Fruit fly (Drosophila melanogaster) whole organism, embryonic: ENCODE measurements around the gene Gale.

ENCODE experiments used
- Adf1 ChIP-seq: fragments of 200-800 bp; sonication (Bioruptor generic); IDR thresholded peaks from 2 replicates; pipeline ENCODE4 v1.3.6; 2022; ENCODE audit warnings: missing biosample characterization, missing genetic modification characterization
- B-H2 ChIP-seq: fragments of 200-800 bp; sonication (Bioruptor generic); optimal IDR thresholded peaks from 2 replicates; lab custom pipeline; 2018; ENCODE audit warnings: missing biosample characterization, mild to moderate bottlenecking, missing genetic modification characterization
- Bteb2 ChIP-seq: fragments of 200-800 bp; sonication (Bioruptor generic); optimal IDR thresholded peaks from 2 replicates; lab custom pipeline; 2016; ENCODE audit warnings: missing biosample characterization, missing genetic modification characterization
- CG1024 ChIP-seq: fragments of 200-800 bp; sonication (Bioruptor generic); IDR thresholded peaks from 2 replicates; pipeline ENCODE4 v1.3.6; 2022; ENCODE audit warnings: missing biosample characterization, missing genetic modification characterization
- CG10267 ChIP-seq: fragments of 200-800 bp; sonication (Bioruptor generic); optimal IDR thresholded peaks from 2 replicates; lab custom pipeline; 2018; ENCODE audit warnings: missing biosample characterization, mild to moderate bottlenecking, missing genetic modification characterization, moderate library complexity
- CG10431 ChIP-seq: fragments of 200-800 bp; sonication (Bioruptor generic); optimal IDR thresholded peaks from 3 replicates; lab custom pipeline; 2018; ENCODE audit warnings: missing biosample characterization, mild to moderate bottlenecking, missing genetic modification characterization
- CG10959 ChIP-seq: fragments of 200-800 bp; sonication (Bioruptor generic); IDR thresholded peaks from 2 replicates; pipeline ENCODE4 v1.3.6; 2022; ENCODE audit warnings: missing biosample characterization, missing genetic modification characterization
- CG12236 ChIP-seq: fragments of 200-800 bp; sonication (Bioruptor generic); optimal IDR thresholded peaks from 2 replicates; lab custom pipeline; 2016; ENCODE audit warnings: missing biosample characterization, missing genetic modification characterization
- CG12769 ChIP-seq: fragments of 200-800 bp; sonication (Bioruptor generic); optimal IDR thresholded peaks from 2 replicates; lab custom pipeline; 2019; ENCODE audit warnings: missing biosample characterization, mild to moderate bottlenecking, missing genetic modification characterization, moderate library complexity
- CG13296 ChIP-seq: fragments of 200-800 bp; sonication (Bioruptor generic); optimal IDR thresholded peaks from 3 replicates; lab custom pipeline; 2018; ENCODE audit warnings: missing biosample characterization, mild to moderate bottlenecking, missing genetic modification characterization
- CG13775 ChIP-seq: fragments of 200-800 bp; sonication (Bioruptor generic); optimal IDR thresholded peaks from 3 replicates; lab custom pipeline; 2017; ENCODE audit warnings: missing biosample characterization, mild to moderate bottlenecking, missing genetic modification characterization
- CG14710 ChIP-seq: fragments of 200-800 bp; sonication (Bioruptor generic); optimal IDR thresholded peaks from 3 replicates; lab custom pipeline; 2019; ENCODE audit warnings: missing biosample characterization, mild to moderate bottlenecking, missing genetic modification characterization, moderate library complexity
- CG16815 ChIP-seq: fragments of 200-800 bp; sonication (Bioruptor generic); optimal IDR thresholded peaks from 3 replicates; lab custom pipeline; 2017; ENCODE audit warnings: missing biosample characterization, mild to moderate bottlenecking, missing genetic modification characterization
- CG17328 ChIP-seq: fragments of 200-800 bp; sonication (Bioruptor generic); IDR thresholded peaks from 2 replicates; pipeline ENCODE4 v1.3.6; 2022; ENCODE audit warnings: missing biosample characterization, missing genetic modification characterization
- CG1792 ChIP-seq: fragments of 200-800 bp; sonication (Bioruptor generic); optimal IDR thresholded peaks from 2 replicates; lab custom pipeline; 2016; ENCODE audit warnings: missing biosample characterization, missing genetic modification characterization
- CG18764 ChIP-seq: fragments of 200-800 bp; sonication (Bioruptor generic); optimal IDR thresholded peaks from 3 replicates; lab custom pipeline; 2016; ENCODE audit warnings: missing biosample characterization, missing genetic modification characterization
- CG2116 ChIP-seq: fragments of 200-800 bp; sonication (Bioruptor generic); optimal IDR thresholded peaks from 3 replicates; lab custom pipeline; 2018; ENCODE audit warnings: missing biosample characterization, mild to moderate bottlenecking, missing genetic modification characterization
- CG34376 ChIP-seq: fragments of 200-800 bp; sonication (Bioruptor generic); optimal IDR thresholded peaks from 2 replicates; lab custom pipeline; 2018; ENCODE audit warnings: missing biosample characterization, mild to moderate bottlenecking, missing genetic modification characterization
- CG4282 ChIP-seq: fragments of 200-800 bp; sonication (Bioruptor generic); optimal IDR thresholded peaks from 2 replicates; lab custom pipeline; 2016; ENCODE audit warnings: missing biosample characterization, missing genetic modification characterization
- CG4707 ChIP-seq: fragments of 200-800 bp; sonication (Bioruptor generic); optimal IDR thresholded peaks from 2 replicates; lab custom pipeline; 2018; ENCODE audit warnings: missing biosample characterization, mild to moderate bottlenecking, missing genetic modification characterization, moderate library complexity
- CG6272 ChIP-seq: fragments of 200-800 bp; sonication (Bioruptor generic); IDR thresholded peaks from 2 replicates; pipeline ENCODE4 v1.3.6; 2022; ENCODE audit warnings: missing biosample characterization, missing genetic modification characterization
- Chrac-16 ChIP-seq: fragments of 200-800 bp; sonication (Bioruptor generic); optimal IDR thresholded peaks from 3 replicates; lab custom pipeline; 2016; ENCODE audit warnings: missing biosample characterization, missing genetic modification characterization
- GATAe ChIP-seq: fragments of 200-800 bp; sonication (Bioruptor generic); conservative IDR thresholded peaks from 2 replicates; pipeline ENCODE4 v1.3.6; 2022; ENCODE audit warnings: missing biosample characterization, missing genetic modification characterization
- Hand ChIP-seq: fragments of 200-800 bp; sonication (Bioruptor generic); optimal IDR thresholded peaks from 2 replicates; lab custom pipeline; 2017; ENCODE audit warnings: mild to moderate bottlenecking, missing biosample characterization, missing genetic modification reagents, missing genetic modification characterization
- Hr78 ChIP-seq, 2 experiments: fragments of 200-800 bp in 1 of 2; fragments of >200 bp in 1 of 2; sonication (Bioruptor generic) in 1 of 2; optimal IDR thresholded peaks; 2 replicates each; lab custom pipeline; 2017 to 2019; ENCODE audit warnings: missing biosample characterization in 2 of 2, missing genetic modification characterization in 2 of 2, mild to moderate bottlenecking in 1 of 2, moderate library complexity in 1 of 2
- Hsf ChIP-seq: fragments of 200-800 bp; sonication (Bioruptor generic); optimal IDR thresholded peaks from 3 replicates; lab custom pipeline; 2016; ENCODE audit warnings: missing biosample characterization, missing genetic modification characterization
- Kr ChIP-seq: fragments of 200-800 bp; sonication (Bioruptor generic); optimal IDR thresholded peaks from 2 replicates; lab custom pipeline; 2017; ENCODE audit warnings: missing biosample characterization, mild to moderate bottlenecking, missing genetic modification characterization
- Lpt ChIP-seq: fragments of >200 bp; optimal IDR thresholded peaks from 2 replicates; lab custom pipeline; 2018; ENCODE audit warnings: missing biosample characterization, missing genetic modification characterization
- NC2α ChIP-seq: fragments of 200-800 bp; sonication (Bioruptor generic); optimal IDR thresholded peaks from 2 replicates; lab custom pipeline; 2016; ENCODE audit warnings: missing biosample characterization, missing genetic modification characterization
- Pdp1 ChIP-seq, 2 experiments: fragments of 200-800 bp; sonication (Bioruptor generic); optimal IDR thresholded peaks; 3 replicates each; lab custom pipeline; 2016; ENCODE audit warnings: missing biosample characterization in 2 of 2, missing genetic modification characterization in 2 of 2, mild to moderate bottlenecking in 1 of 2, moderate library complexity in 1 of 2
- az2 ChIP-seq: fragments of 200-800 bp; sonication (Bioruptor generic); optimal IDR thresholded peaks from 3 replicates; lab custom pipeline; 2016; ENCODE audit warnings: missing biosample characterization, missing genetic modification characterization
- bsh ChIP-seq, 2 experiments: fragments of 200-800 bp; sonication (Bioruptor generic); optimal IDR thresholded peaks; 2 replicates each; lab custom pipeline; 2017 to 2018; ENCODE audit warnings: mild to moderate bottlenecking in 2 of 2, missing biosample characterization in 2 of 2, missing genetic modification characterization in 2 of 2, moderate library complexity in 1 of 2
- btn ChIP-seq: fragments of 200-800 bp; sonication (Bioruptor generic); optimal IDR thresholded peaks from 2 replicates; lab custom pipeline; 2016; ENCODE audit warnings: missing biosample characterization, missing genetic modification characterization
- dati ChIP-seq: fragments of 200-800 bp; sonication (Bioruptor generic); IDR thresholded peaks from 2 replicates; pipeline ENCODE4 v1.3.6; 2022; ENCODE audit warnings: missing biosample characterization, missing genetic modification characterization
- en ChIP-seq: fragments of 200-800 bp; sonication (Bioruptor generic); optimal IDR thresholded peaks from 2 replicates; lab custom pipeline; 2016; ENCODE audit warnings: missing biosample characterization, missing genetic modification characterization
- fd96Cb ChIP-seq: fragments of 200-800 bp; sonication (Bioruptor generic); optimal IDR thresholded peaks from 2 replicates; lab custom pipeline; 2018; ENCODE audit warnings: missing biosample characterization, mild to moderate bottlenecking, missing genetic modification characterization, moderate library complexity
- fru ChIP-seq: fragments of >200 bp; optimal IDR thresholded peaks from 2 replicates; lab custom pipeline; 2017
- ftz-f1 ChIP-seq: fragments of 200-800 bp; sonication (Bioruptor generic); optimal IDR thresholded peaks from 2 replicates; lab custom pipeline; 2016; ENCODE audit warnings: missing biosample characterization, missing genetic modification characterization
- hbn ChIP-seq: fragments of 200-800 bp; sonication (Bioruptor generic); IDR thresholded peaks from 2 replicates; pipeline ENCODE4 v1.3.6; 2022; ENCODE audit warnings: missing biosample characterization, missing genetic modification characterization; ENCODE audit not compliant: partially characterized antibody
- hth ChIP-seq: fragments of >200 bp; optimal IDR thresholded peaks from 2 replicates; lab custom pipeline; 2017; ENCODE audit warnings: inconsistent platforms
- ind ChIP-seq: fragments of 200-800 bp; sonication (Bioruptor generic); optimal IDR thresholded peaks from 3 replicates; lab custom pipeline; 2016; ENCODE audit warnings: missing biosample characterization, missing genetic modification characterization
- jing ChIP-seq: fragments of 200-800 bp; sonication (Bioruptor generic); optimal IDR thresholded peaks from 2 replicates; lab custom pipeline; 2018; ENCODE audit warnings: missing biosample characterization, mild to moderate bottlenecking, missing genetic modification characterization
- nerfin-2 ChIP-seq: fragments of 200-800 bp; sonication (Bioruptor generic); IDR thresholded peaks from 2 replicates; pipeline ENCODE4 v1.3.6; 2022; ENCODE audit warnings: missing biosample characterization, missing genetic modification characterization; ENCODE audit not compliant: partially characterized antibody
- org-1 ChIP-seq: fragments of 200-800 bp; sonication (Bioruptor generic); optimal IDR thresholded peaks from 2 replicates; lab custom pipeline; 2017; ENCODE audit warnings: missing biosample characterization, missing genetic modification characterization
- peb ChIP-seq: fragments of 200-800 bp; sonication (Bioruptor generic); IDR thresholded peaks from 2 replicates; pipeline ENCODE4 v1.3.6; 2022; ENCODE audit warnings: missing biosample characterization, missing genetic modification characterization
- pita ChIP-seq: fragments of 200-800 bp; sonication (Bioruptor generic); optimal IDR thresholded peaks from 2 replicates; lab custom pipeline; 2017; ENCODE audit warnings: missing biosample characterization, mild to moderate bottlenecking, missing genetic modification characterization
- ranshi ChIP-seq: fragments of 200-800 bp; sonication (Bioruptor generic); IDR thresholded peaks from 2 replicates; pipeline ENCODE4 v1.3.6; 2022; ENCODE audit warnings: missing biosample characterization, missing genetic modification characterization
- sisA ChIP-seq: fragments of 200-800 bp; sonication (Bioruptor generic); IDR thresholded peaks from 2 replicates; pipeline ENCODE4 v1.3.6; 2022; ENCODE audit warnings: missing biosample characterization, missing genetic modification characterization
- sob ChIP-seq: fragments of 200-800 bp; sonication (Bioruptor generic); IDR thresholded peaks from 2 replicates; pipeline ENCODE4 v1.3.6; 2022; ENCODE audit warnings: missing biosample characterization, missing genetic modification characterization
- tin ChIP-seq: fragments of 200-800 bp; sonication (Bioruptor generic); optimal IDR thresholded peaks from 3 replicates; lab custom pipeline; 2016; ENCODE audit warnings: missing biosample characterization, missing genetic modification characterization
- vfl ChIP-seq: fragments of 200-800 bp; sonication (Bioruptor generic); optimal IDR thresholded peaks from 2 replicates; lab custom pipeline; 2016; ENCODE audit warnings: missing biosample characterization, missing genetic modification characterization
- zen2 ChIP-seq: fragments of 200-800 bp; sonication (Bioruptor generic); IDR thresholded peaks from 3 replicates; pipeline ENCODE4 v1.3.6; 2022; ENCODE audit warnings: missing biosample characterization, missing genetic modification characterization; ENCODE audit not compliant: partially characterized antibody

Gene Gale

DNA sequence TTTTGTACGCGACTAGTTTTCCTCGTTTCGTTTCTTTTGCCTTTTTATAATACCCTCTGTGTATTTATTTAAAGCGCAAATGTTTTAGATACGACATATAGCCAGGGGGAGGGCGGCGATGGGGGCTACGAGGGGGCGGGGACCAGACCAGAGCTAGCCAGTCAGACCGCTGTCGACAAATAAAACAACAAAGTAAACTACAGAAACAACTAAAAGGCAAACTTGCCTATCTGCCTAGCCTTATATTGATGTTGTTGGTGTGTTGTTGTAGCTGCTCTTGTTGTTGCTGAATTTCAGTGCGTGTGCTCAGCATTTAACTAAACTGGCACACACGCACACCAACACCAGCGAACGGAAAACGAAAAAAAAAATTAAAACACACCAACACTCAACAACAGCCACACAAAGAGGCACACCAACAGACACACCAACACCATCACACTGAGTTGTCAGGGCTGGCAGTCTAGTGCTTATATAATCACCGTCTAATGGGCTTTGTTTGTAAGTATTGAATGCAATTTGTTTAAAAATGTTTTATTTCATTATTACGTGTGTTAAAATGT lies 18.9 kb upstream of the Gale start (continued):
- TF ChIP-seq ftz-f1 (GFP tag; lab: Kevin White, UChicago) (no peak), CG6272 (no peak), CG4707 (GFP tag; lab: Kevin White, UChicago) (no peak), CG10267 (tag; lab: Kevin White, UChicago) (no peak), CG34376 (GFP tag; lab: Kevin White, UChicago) (peak; percentile 65), CG13296 (GFP tag; lab: Kevin White, UChicago) (peak; percentile 59), hth (lab: Kevin White, UChicago) (no peak), sob (peak; percentile 67), CG10431 (no peak), CG12769 (tag; lab: Kevin White, UChicago) (peak; percentile 78), Hsf (no peak), Lpt (GFP tag; lab: Kevin White, UChicago) (no peak), tin (GFP tag; lab: Kevin White, UChicago) (no peak), CG13775 (GFP tag; lab: Kevin White, UChicago) (no peak), en (GFP tag; lab: Kevin White, UChicago) (no peak), CG10959 (GFP tag; lab: Robert Waterston, UW) (no peak), NC2α (GFP tag; lab: Kevin White, UChicago) (no peak), GATAe (no peak), peb (GFP tag; lab: Robert Waterston, UW) (no peak; the same call in 1 of the 2 replicates), sisA (GFP tag; lab: Robert Waterston, UW) (no peak), Pdp1 (GFP tag; optimal IDR thresholded peaks at IDR 0.05; lab: Kevin White, UChicago) (peak in 1 of 2 experiments; percentile 99), Chrac-16 (GFP tag; lab: Kevin White, UChicago) (no peak), zen2 (no peak), CG2116 (GFP tag; lab: Kevin White, UChicago) (no peak), Kr (no peak), fru (lab: Kevin White, UChicago) (no peak), jing (GFP tag; lab: Kevin White, UChicago) (no peak), btn (GFP tag; lab: Kevin White, UChicago) (no peak), dati (no peak), CG12236 (GFP tag; lab: Kevin White, UChicago) (no peak), ind (GFP tag; lab: Kevin White, UChicago) (no peak), hbn (GFP tag; lab: Robert Waterston, UW) (no peak), org-1 (GFP tag; lab: Kevin White, UChicago) (peak; percentile 43), CG1024 (no peak), Hr78 (GFP tag; optimal IDR thresholded peaks at IDR 0.05; lab: Kevin White, UChicago) (no peak), CG18764 (GFP tag; lab: Kevin White, UChicago) (no peak), fd96Cb (no peak), CG14710 (tag; lab: Kevin White, UChicago) (no peak), Bteb2 (no peak), CG17328 (no peak), vfl (GFP tag; lab: Kevin White, UChicago) (no peak), az2 (no peak), B-H2 (GFP tag; lab: Kevin White, UChicago) (peak; percentile 59), CG1792 (GFP tag; lab: Kevin White, UChicago) (no peak), Hand (GFP tag; lab: Kevin White, UChicago) (no peak), CG4282 (GFP tag; lab: Kevin White, UChicago) (no peak), CG16815 (no peak), nerfin-2 (GFP tag; lab: Robert Waterston, UW) (no peak), ranshi (GFP tag; lab: Robert Waterston, UW) (peak; percentile 19; the same call in 1 of the 2 replicates), Adf1 (GFP tag; lab: Robert Waterston, UW) (no peak), bsh (GFP tag; optimal IDR thresholded peaks at IDR 0.05; lab: Kevin White, UChicago) (no peak), pita (GFP tag; lab: Kevin White, UChicago) (no peak)
